Worm (Caenorhabditis elegans): ENCODE results near the gene ogdh-1.

ce11 chrIV:4667383-4667782 lies 36.4 kb downstream of the ogdh-1 start:
- TF ChIP-seq flt-1 (GFP tag; IDR thresholded peaks at IDR 0.05) (no peak), ama-1 (optimal IDR thresholded peaks at IDR 0.05) (no peak), aly-1 (tag; optimal IDR thresholded peaks at IDR 0.05) (no peak), scrt-1 (GFP tag; IDR thresholded peaks at IDR 0.05) (no peak), F13C5.2 (tag; optimal IDR thresholded peaks at IDR 0.05) (no peak), ceh-13 (GFP tag; optimal IDR thresholded peaks at IDR 0.05) (no peak), tbx-37 (GFP tag; conservative IDR thresholded peaks at IDR 0.05) (no peak), ets-7 (tag; optimal IDR thresholded peaks at IDR 0.05) (no peak), B0310.2 (tag; optimal IDR thresholded peaks at IDR 0.05) (no peak), hmbx-1 (tag; optimal IDR thresholded peaks at IDR 0.05) (no peak), sea-1 (GFP tag; conservative IDR thresholded peaks at IDR 0.05) (no peak), tbx-11 (GFP tag; IDR thresholded peaks at IDR 0.05) (no peak)

All from whole organism, early embryonic.